Fruit fly (Drosophila melanogaster): ENCODE measurements around the gene dy.

The dy gene

dm6 chrX:11818047-11818766, 39.6 kb upstream of the dy start (continued):
- peak; percentile 84 for TF ChIP-seq CG4360 (GFP tag; IDR thresholded peaks at IDR 0.05)
- peak; percentile 91 for TF ChIP-seq CG18619 (GFP tag; optimal IDR thresholded peaks at IDR 0.05)
- TF ChIP-seq croc (GFP tag; conservative IDR thresholded peaks at IDR 0.05): peak; percentile 87
- peak; percentile 91 for TF ChIP-seq gcm2 (GFP tag; optimal IDR thresholded peaks at IDR 0.05)
- TF ChIP-seq Stat92E (GFP tag; optimal IDR thresholded peaks at IDR 0.05): peak in 1 of 3 experiments; percentile 71
- TF ChIP-seq grau (tag; optimal IDR thresholded peaks at IDR 0.05): peak; percentile 94
- peak; percentile 95 for TF ChIP-seq shn (GFP tag; optimal IDR thresholded peaks at IDR 0.05)
- TF ChIP-seq emc (GFP tag; optimal IDR thresholded peaks at IDR 0.05): peak; percentile 80
- TF ChIP-seq CG1602 (GFP tag; optimal IDR thresholded peaks at IDR 0.05): peak; percentile 93
- no peak for TF ChIP-seq CG42726 (GFP tag; IDR thresholded peaks at IDR 0.05; ENCODE audit: partially characterized antibody)
- no peak for TF ChIP-seq D (optimal IDR thresholded peaks at IDR 0.05)
- peak; percentile 91 for TF ChIP-seq D (GFP tag; optimal IDR thresholded peaks at IDR 0.05)
- peak; percentile 94 for TF ChIP-seq Optix (GFP tag; IDR thresholded peaks at IDR 0.05)
- peak; percentile 87 for TF ChIP-seq bowl (GFP tag; IDR thresholded peaks at IDR 0.05)
- TF ChIP-seq Awh (GFP tag; IDR thresholded peaks at IDR 0.05): peak; percentile 96
- TF ChIP-seq CG7372 (GFP tag; IDR thresholded peaks at IDR 0.05): peak; percentile 89
- TF ChIP-seq hb (GFP tag; IDR thresholded peaks at IDR 0.05; ENCODE audit: partially characterized antibody): peak; percentile 62; the same call in 1 of the 3 replicates
- peak; percentile 81 for TF ChIP-seq E2f2 (GFP tag; IDR thresholded peaks at IDR 0.05)
- TF ChIP-seq PHDP (tag; optimal IDR thresholded peaks at IDR 0.05): peak; percentile 96
- peak; percentile 95 for TF ChIP-seq seq (GFP tag; IDR thresholded peaks at IDR 0.05)
- TF ChIP-seq Scr (GFP tag; IDR thresholded peaks at IDR 0.05; ENCODE audit: partially characterized antibody): no peak; the same call in 1 of the 2 replicates
- no peak for TF ChIP-seq hth (optimal IDR thresholded peaks at IDR 0.05)
- peak; percentile 89 for TF ChIP-seq CG3847 (GFP tag; IDR thresholded peaks at IDR 0.05)
- TF ChIP-seq CG16815 (GFP tag; optimal IDR thresholded peaks at IDR 0.05): peak; percentile 88
- peak; percentile 84 for TF ChIP-seq CG18011 (GFP tag; optimal IDR thresholded peaks at IDR 0.05)
- TF ChIP-seq CG8478 (optimal IDR thresholded peaks at IDR 0.05): no peak
- peak; percentile 91 for TF ChIP-seq CG5953 (GFP tag; IDR thresholded peaks at IDR 0.05)
- TF ChIP-seq btn (GFP tag; optimal IDR thresholded peaks at IDR 0.05): peak; percentile 90
- peak; percentile 90 for TF ChIP-seq ttk (GFP tag; IDR thresholded peaks at IDR 0.05)
- peak; percentile 86 for TF ChIP-seq CG15696 (tag; optimal IDR thresholded peaks at IDR 0.05)
- peak; percentile 87 for TF ChIP-seq Dip3 (GFP tag; optimal IDR thresholded peaks at IDR 0.05)
- peak; percentile 36; the same call in 1 of the 2 replicates for TF ChIP-seq bbx (GFP tag; IDR thresholded peaks at IDR 0.05; ENCODE audit: partially characterized antibody)
- TF ChIP-seq sob (GFP tag; IDR thresholded peaks at IDR 0.05): peak; percentile 94
- peak; percentile 91 for TF ChIP-seq lbe (GFP tag; optimal IDR thresholded peaks at IDR 0.05)
- TF ChIP-seq ase (GFP tag; IDR thresholded peaks at IDR 0.05): peak; percentile 92
- peak; percentile 89 for TF ChIP-seq Gug (GFP tag; IDR thresholded peaks at IDR 0.05)
- TF ChIP-seq tin (GFP tag; optimal IDR thresholded peaks at IDR 0.05): peak; percentile 91
- TF ChIP-seq Med (GFP tag): peak; percentile 99
- TF ChIP-seq Abd-B (GFP tag; optimal IDR thresholded peaks at IDR 0.05): peak; percentile 88
- TF ChIP-seq Sox100B (GFP tag; optimal IDR thresholded peaks at IDR 0.05): peak; percentile 91
- peak; percentile 42 for TF ChIP-seq stwl (tag; optimal IDR thresholded peaks at IDR 0.05)
- TF ChIP-seq da (GFP tag; optimal IDR thresholded peaks at IDR 0.05): peak; percentile 79
- peak; percentile 83 for TF ChIP-seq CG6765 (GFP tag; optimal IDR thresholded peaks at IDR 0.05)
- TF ChIP-seq CG10321 (GFP tag; IDR thresholded peaks at IDR 0.05): peak; percentile 71
- peak; percentile 91 for TF ChIP-seq CG15601 (tag; optimal IDR thresholded peaks at IDR 0.05)
- TF ChIP-seq tup (GFP tag; optimal IDR thresholded peaks at IDR 0.05): peak; percentile 72
- peak; percentile 91 for TF ChIP-seq HHEX (GFP tag; optimal IDR thresholded peaks at IDR 0.05)
- TF ChIP-seq psq (GFP tag; optimal IDR thresholded peaks at IDR 0.05): peak; percentile 79
- TF ChIP-seq CG7745 (tag; optimal IDR thresholded peaks at IDR 0.05): peak; percentile 63
- TF ChIP-seq Atf3 (GFP tag; optimal IDR thresholded peaks at IDR 0.05): peak; percentile 93
